Fruit fly (Drosophila melanogaster) whole organism, embryonic: ENCODE measurements around the gene mib1.

ENCODE experiments used
- Asciz ChIP-seq: fragments of 200-800 bp; sonication (Bioruptor generic); optimal IDR thresholded peaks from 2 replicates; lab custom pipeline; 2017; ENCODE audit warnings: missing biosample characterization, mild to moderate bottlenecking, missing genetic modification characterization, missing genetic modification reagents
- Atf-2 ChIP-seq: fragments of 200-800 bp; sonication (Bioruptor generic); optimal IDR thresholded peaks from 2 replicates; lab custom pipeline; 2016; ENCODE audit warnings: missing biosample characterization, missing genetic modification characterization
- CG10654 ChIP-seq: fragments of 200-800 bp; sonication (Bioruptor generic); optimal IDR thresholded peaks from 2 replicates; lab custom pipeline; 2016; ENCODE audit warnings: missing biosample characterization, missing genetic modification characterization
- CG11093 ChIP-seq: fragments of 200-800 bp; sonication (Bioruptor generic); IDR thresholded peaks from 3 replicates; pipeline ENCODE4 v1.3.6; 2022; ENCODE audit warnings: missing biosample characterization, missing genetic modification characterization
- CG11504 ChIP-seq: fragments of 200-800 bp; sonication (Bioruptor generic); optimal IDR thresholded peaks from 3 replicates; lab custom pipeline; 2019; ENCODE audit warnings: missing biosample characterization, mild to moderate bottlenecking, missing genetic modification characterization, moderate library complexity
- CG11696 ChIP-seq: fragments of 200-800 bp; sonication (Bioruptor generic); IDR thresholded peaks from 2 replicates; pipeline ENCODE4 v1.3.6; 2022; ENCODE audit warnings: missing biosample characterization, missing genetic modification characterization
- CG13287 ChIP-seq: fragments of 200-800 bp; sonication (Bioruptor generic); IDR thresholded peaks from 2 replicates; pipeline ENCODE4 v1.3.6; 2022; ENCODE audit warnings: missing biosample characterization, missing genetic modification characterization; ENCODE audit not compliant: partially characterized antibody
- CG14441 ChIP-seq: fragments of 200-800 bp; sonication (Bioruptor generic); IDR thresholded peaks from 2 replicates; pipeline ENCODE4 v1.3.6; 2022; ENCODE audit warnings: missing biosample characterization, missing genetic modification characterization
- CG15011 ChIP-seq: fragments of 200-800 bp; sonication (Bioruptor generic); optimal IDR thresholded peaks from 3 replicates; lab custom pipeline; 2018; ENCODE audit warnings: missing biosample characterization, mild to moderate bottlenecking, missing genetic modification characterization
- CG2129 ChIP-seq: fragments of 200-800 bp; sonication (Bioruptor generic); IDR thresholded peaks from 2 replicates; pipeline ENCODE4 v1.3.6; 2022; ENCODE audit warnings: missing biosample characterization, missing genetic modification characterization; ENCODE audit not compliant: partially characterized antibody
- CG31224 ChIP-seq: fragments of 200-800 bp; sonication (Bioruptor generic); IDR thresholded peaks from 2 replicates; pipeline ENCODE4 v1.3.6; 2022; ENCODE audit warnings: missing biosample characterization, missing genetic modification characterization
- CG32772 ChIP-seq: fragments of 200-800 bp; sonication (Bioruptor generic); IDR thresholded peaks from 2 replicates; pipeline ENCODE4 v1.3.6; 2022; ENCODE audit warnings: missing biosample characterization, missing genetic modification characterization
- CG3281 ChIP-seq: fragments of 200-800 bp; sonication (Bioruptor generic); optimal IDR thresholded peaks from 3 replicates; lab custom pipeline; 2017; ENCODE audit warnings: missing biosample characterization, mild to moderate bottlenecking, missing genetic modification characterization
- CG3838 ChIP-seq: fragments of 200-800 bp; sonication (Bioruptor generic); optimal IDR thresholded peaks from 3 replicates; lab custom pipeline; 2016; ENCODE audit warnings: missing biosample characterization, missing genetic modification characterization
- CG4424 ChIP-seq: fragments of 200-800 bp; sonication (Bioruptor generic); optimal IDR thresholded peaks from 3 replicates; lab custom pipeline; 2016; ENCODE audit warnings: missing biosample characterization, missing genetic modification characterization
- CG4730 ChIP-seq: fragments of 200-800 bp; sonication (Bioruptor generic); IDR thresholded peaks from 2 replicates; pipeline ENCODE4 v1.3.6; 2022; ENCODE audit warnings: missing biosample characterization, missing genetic modification characterization
- CG7556 ChIP-seq: fragments of 200-800 bp; sonication (Bioruptor generic); optimal IDR thresholded peaks from 2 replicates; lab custom pipeline; 2017; ENCODE audit warnings: missing biosample characterization, mild to moderate bottlenecking, missing genetic modification characterization
- CG9609 ChIP-seq: fragments of 200-800 bp; sonication (Bioruptor generic); optimal IDR thresholded peaks from 3 replicates; lab custom pipeline; 2016; ENCODE audit warnings: missing biosample characterization, missing genetic modification characterization
- ERR ChIP-seq: fragments of 200-800 bp; sonication (Bioruptor generic); optimal IDR thresholded peaks from 2 replicates; lab custom pipeline; 2016; ENCODE audit warnings: missing biosample characterization, missing genetic modification characterization
- HLH3B ChIP-seq: fragments of 200-800 bp; sonication (Bioruptor generic); IDR thresholded peaks from 2 replicates; pipeline ENCODE4 v1.3.6; 2022; ENCODE audit warnings: missing biosample characterization, missing genetic modification characterization
- Hand ChIP-seq: fragments of 200-800 bp; sonication (Bioruptor generic); optimal IDR thresholded peaks from 2 replicates; lab custom pipeline; 2017; ENCODE audit warnings: mild to moderate bottlenecking, missing biosample characterization, missing genetic modification reagents, missing genetic modification characterization
- Hey ChIP-seq: fragments of 200-800 bp; sonication (Bioruptor generic); optimal IDR thresholded peaks from 3 replicates; lab custom pipeline; 2018; ENCODE audit warnings: missing biosample characterization, mild to moderate bottlenecking, missing genetic modification characterization
- Hmx ChIP-seq: fragments of 200-800 bp; sonication (Bioruptor generic); optimal IDR thresholded peaks from 2 replicates; lab custom pipeline; 2016; ENCODE audit warnings: missing biosample characterization, missing genetic modification characterization
- Jarid2 ChIP-seq: fragments of 200-800 bp; sonication (Bioruptor generic); optimal IDR thresholded peaks from 3 replicates; lab custom pipeline; 2017; ENCODE audit warnings: mild to moderate bottlenecking, missing biosample characterization, missing genetic modification reagents, missing genetic modification characterization
- NC2β ChIP-seq: fragments of 200-800 bp; sonication (Bioruptor generic); optimal IDR thresholded peaks from 2 replicates; lab custom pipeline; 2016; ENCODE audit warnings: missing biosample characterization, missing genetic modification characterization
- Nf-YC ChIP-seq: fragments of 200-800 bp; optimal IDR thresholded peaks from 3 replicates; lab custom pipeline; 2019; ENCODE audit warnings: missing biosample characterization, mild to moderate bottlenecking, missing genetic modification characterization, moderate library complexity
- Stat92E ChIP-seq, 3 experiments: fragments of >200 bp in 2 of 3; fragments of 200-800 bp in 1 of 3; sonication (Bioruptor generic) in 1 of 3; optimal IDR thresholded peaks; 2 replicates each; lab custom pipeline; 2017 to 2019; ENCODE audit warnings: missing biosample characterization in 3 of 3, missing genetic modification characterization in 3 of 3, mild to moderate bottlenecking in 1 of 3, moderate library complexity in 1 of 3
- Vsx1 ChIP-seq: fragments of 200-800 bp; sonication (Bioruptor generic); optimal IDR thresholded peaks from 2 replicates; lab custom pipeline; 2017; ENCODE audit warnings: missing biosample characterization, mild to moderate bottlenecking, missing genetic modification characterization, missing genetic modification reagents
- Xrp1 ChIP-seq: fragments of 200-800 bp; sonication (Bioruptor generic); IDR thresholded peaks from 2 replicates; pipeline ENCODE4 v1.3.6; 2022; ENCODE audit warnings: missing biosample characterization, missing genetic modification characterization
- ap ChIP-seq: fragments of 200-800 bp; sonication (Bioruptor generic); IDR thresholded peaks from 2 replicates; pipeline ENCODE4 v1.3.6; 2022; ENCODE audit warnings: missing biosample characterization, missing genetic modification characterization
- dimm ChIP-seq: fragments of 200-800 bp; sonication (Bioruptor generic); IDR thresholded peaks from 2 replicates; pipeline ENCODE4 v1.3.6; 2022; ENCODE audit warnings: missing biosample characterization, missing genetic modification characterization
- exex ChIP-seq: fragments of 200-800 bp; sonication (Bioruptor generic); optimal IDR thresholded peaks from 4 replicates; lab custom pipeline; 2018; ENCODE audit warnings: missing biosample characterization, mild to moderate bottlenecking, missing genetic modification characterization, moderate library complexity
- fd3F ChIP-seq: fragments of 200-800 bp; sonication (Bioruptor generic); optimal IDR thresholded peaks from 2 replicates; lab custom pipeline; 2018; ENCODE audit warnings: missing biosample characterization, mild to moderate bottlenecking, missing genetic modification characterization, moderate library complexity
- gsb ChIP-seq: fragments of 200-800 bp; sonication (Bioruptor generic); IDR thresholded peaks from 2 replicates; pipeline ENCODE4 v1.3.6; 2022; ENCODE audit warnings: missing biosample characterization, missing genetic modification characterization
- gt ChIP-seq: fragments of 200-800 bp; sonication (Bioruptor generic); IDR thresholded peaks from 2 replicates; pipeline ENCODE4 v1.3.6; 2022; ENCODE audit warnings: missing biosample characterization, missing genetic modification characterization
- ind ChIP-seq: fragments of 200-800 bp; sonication (Bioruptor generic); optimal IDR thresholded peaks from 3 replicates; lab custom pipeline; 2016; ENCODE audit warnings: missing biosample characterization, missing genetic modification characterization
- jumu ChIP-seq: fragments of 200-800 bp; sonication (Bioruptor generic); optimal IDR thresholded peaks from 3 replicates; lab custom pipeline; 2016; ENCODE audit warnings: missing biosample characterization, missing genetic modification characterization
- kah ChIP-seq: fragments of 200-800 bp; sonication (Bioruptor generic); optimal IDR thresholded peaks from 2 replicates; lab custom pipeline; 2018; ENCODE audit warnings: missing biosample characterization, mild to moderate bottlenecking, missing genetic modification characterization
- ken ChIP-seq: fragments of 200-800 bp; sonication (Bioruptor generic); IDR thresholded peaks from 3 replicates; pipeline ENCODE4 v1.3.6; 2022; ENCODE audit warnings: missing biosample characterization, missing genetic modification characterization
- kni ChIP-seq: fragments of 200-800 bp; sonication (Bioruptor generic); optimal IDR thresholded peaks from 3 replicates; lab custom pipeline; 2017; ENCODE audit warnings: mild to moderate bottlenecking, missing biosample characterization, missing genetic modification reagents, missing genetic modification characterization
- lmd ChIP-seq: fragments of 200-800 bp; sonication (Bioruptor generic); IDR thresholded peaks from 2 replicates; pipeline ENCODE4 v1.3.6; 2022; ENCODE audit warnings: missing biosample characterization, missing genetic modification characterization
- maf-S ChIP-seq: fragments of 200-800 bp; sonication (Bioruptor generic); optimal IDR thresholded peaks from 2 replicates; lab custom pipeline; 2016; ENCODE audit warnings: missing biosample characterization, missing genetic modification characterization
- nerfin-2 ChIP-seq: fragments of 200-800 bp; sonication (Bioruptor generic); IDR thresholded peaks from 2 replicates; pipeline ENCODE4 v1.3.6; 2022; ENCODE audit warnings: missing biosample characterization, missing genetic modification characterization; ENCODE audit not compliant: partially characterized antibody
- phol ChIP-seq: fragments of 200-800 bp; sonication (Bioruptor generic); optimal IDR thresholded peaks from 3 replicates; lab custom pipeline; 2018; ENCODE audit warnings: missing biosample characterization, mild to moderate bottlenecking, missing genetic modification characterization, moderate library complexity
- ranshi ChIP-seq: fragments of 200-800 bp; sonication (Bioruptor generic); IDR thresholded peaks from 2 replicates; pipeline ENCODE4 v1.3.6; 2022; ENCODE audit warnings: missing biosample characterization, missing genetic modification characterization
- schlank ChIP-seq: fragments of 200-800 bp; sonication (Bioruptor generic); optimal IDR thresholded peaks from 2 replicates; lab custom pipeline; 2018; ENCODE audit warnings: missing biosample characterization, mild to moderate bottlenecking, missing genetic modification characterization
- sens-2 ChIP-seq: fragments of 200-800 bp; sonication (Bioruptor generic); IDR thresholded peaks from 2 replicates; pipeline ENCODE4 v1.3.6; 2022; ENCODE audit warnings: missing biosample characterization, missing genetic modification characterization
- slp2 ChIP-seq: fragments of 200-800 bp; sonication (Bioruptor generic); optimal IDR thresholded peaks from 2 replicates; lab custom pipeline; 2016; ENCODE audit warnings: missing biosample characterization, missing genetic modification characterization
- tio ChIP-seq: fragments of 200-800 bp; sonication (Bioruptor generic); optimal IDR thresholded peaks from 2 replicates; lab custom pipeline; 2017; ENCODE audit warnings: missing biosample characterization, missing genetic modification characterization, inconsistent platforms
- ttk ChIP-seq: fragments of 200-800 bp; sonication (Bioruptor generic); IDR thresholded peaks from 2 replicates; pipeline ENCODE4 v2.1.2; 2022; ENCODE audit warnings: missing biosample characterization, missing genetic modification characterization

The mib1 gene

DNA sequence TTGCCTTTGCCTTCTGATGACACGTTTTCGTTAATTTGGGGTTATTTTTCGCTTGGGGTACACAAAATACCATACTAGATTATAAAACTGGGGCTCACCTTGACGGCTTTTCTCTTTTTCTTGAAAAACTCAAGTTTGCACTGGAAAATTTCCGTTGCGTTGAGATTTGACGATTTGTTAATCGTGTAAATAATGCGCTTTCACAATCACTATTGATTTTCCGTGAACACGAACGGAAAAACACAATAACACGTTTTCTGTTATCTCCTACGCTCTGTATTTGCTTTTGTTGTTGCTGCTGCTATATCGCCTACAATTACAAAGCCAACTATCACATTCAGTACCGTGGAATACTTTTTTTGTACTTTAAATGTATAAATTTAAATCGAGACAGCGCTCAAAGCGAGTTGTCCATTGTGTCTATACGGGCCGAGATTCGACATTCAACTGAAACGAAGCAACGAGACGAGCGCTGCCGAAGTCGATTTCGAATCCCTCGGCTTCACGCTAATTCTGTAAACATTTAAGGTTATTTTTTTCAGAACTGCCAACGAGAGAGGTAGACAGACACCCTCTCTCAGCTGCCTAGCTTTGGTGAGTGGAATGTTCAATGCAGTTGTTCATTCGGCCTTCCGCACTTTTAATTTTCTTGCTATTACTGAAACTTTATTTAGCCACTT lies 34.9 kb upstream of the mib1 start (continued):
- TF ChIP-seq slp2 (GFP tag; lab: Kevin White, UChicago) (no peak), ap (GFP tag; lab: Robert Waterston, UW) (no peak), Hand (peak; percentile 53), dimm (GFP tag; lab: Robert Waterston, UW) (no peak), NC2β (GFP tag; lab: Kevin White, UChicago) (peak; percentile 14), sens-2 (GFP tag; lab: Robert Waterston, UW) (no peak), ken (GFP tag; lab: Robert Waterston, UW) (no peak), Hmx (GFP tag; lab: Kevin White, UChicago) (no peak), ind (GFP tag; lab: Kevin White, UChicago) (no peak), CG2129 (no peak), Nf-YC (tag; lab: Kevin White, UChicago) (peak; percentile 4), fd3F (GFP tag; lab: Kevin White, UChicago) (no peak), phol (no peak), Asciz (GFP tag; lab: Kevin White, UChicago) (peak; percentile 11), ttk (GFP tag; lab: Robert Waterston, UW) (0 out of 2 replicates have a peak, but pooled peaks have one; percentile 6), tio (GFP tag; lab: Kevin White, UChicago) (no peak), CG11093 (no peak), CG32772 (GFP tag; lab: Robert Waterston, UW) (peak; percentile 6; the same call in 1 of the 2 replicates), nerfin-2 (GFP tag; lab: Robert Waterston, UW) (no peak), CG31224 (GFP tag; lab: Robert Waterston, UW) (no peak), CG10654 (no peak), ERR (GFP tag; lab: Kevin White, UChicago) (no peak), CG11696 (no peak), Jarid2 (GFP tag; lab: Kevin White, UChicago) (peak; percentile 89), gsb (no peak), jumu (GFP tag; lab: Kevin White, UChicago) (no peak), gt (GFP tag; lab: Robert Waterston, UW) (no peak), CG13287 (GFP tag; lab: Robert Waterston, UW) (peak; percentile 10; the same call in 1 of the 2 replicates), CG11504 (tag; lab: Kevin White, UChicago) (peak; percentile 7), Atf-2 (GFP tag; lab: Kevin White, UChicago) (no peak), HLH3B (GFP tag; lab: Robert Waterston, UW) (no peak), lmd (no peak), CG7556 (no peak), CG3838 (no peak), CG15011 (GFP tag; lab: Kevin White, UChicago) (no peak), CG4424 (GFP tag; lab: Kevin White, UChicago) (no peak), kni (GFP tag; lab: Kevin White, UChicago) (peak; percentile 81), Hey (tag; lab: Kevin White, UChicago) (no peak), Stat92E (GFP tag; optimal IDR thresholded peaks at IDR 0.05; lab: Kevin White, UChicago) (peak in 1 of 3 experiments; percentile 86), CG9609 (no peak), exex (tag; lab: Kevin White, UChicago) (peak; percentile 53), Vsx1 (GFP tag; lab: Kevin White, UChicago) (no peak), CG3281 (GFP tag; lab: Kevin White, UChicago) (no peak), maf-S (GFP tag; lab: Kevin White, UChicago) (no peak), schlank (tag; lab: Kevin White, UChicago) (peak; percentile 5), ranshi (GFP tag; lab: Robert Waterston, UW) (no peak; the same call in 1 of the 2 replicates), kah (GFP tag; lab: Kevin White, UChicago) (no peak), CG4730 (no peak), CG14441 (peak; percentile 36; the same call in 1 of the 2 replicates), Xrp1 (GFP tag; lab: Robert Waterston, UW) (no peak; the same call in 1 of the 2 replicates)
